Worm (Caenorhabditis elegans) whole organism, mixed stage, embryonic: ENCODE results near the gene R09F10.1.
A peak's percentile ranks its signal among the peaks of the same experiment; 100 is the strongest.

ENCODE experiments used
- blmp-1 ChIP-seq: fragments of 150-350 bp; optimal IDR thresholded peaks from 2 replicates; lab custom pipeline; 2014; ENCODE audit warnings: missing biosample characterization, missing genetic modification characterization
- ceh-83 ChIP-seq: fragments of 200-800 bp; sonication (Bioruptor generic); optimal IDR thresholded peaks from 2 replicates; lab custom pipeline; 2018; ENCODE audit warnings: mild to moderate bottlenecking, missing genetic modification characterization, missing compliant biosample characterization
- ces-1 ChIP-seq: fragments of 150-350 bp; optimal IDR thresholded peaks from 2 replicates; lab custom pipeline; 2014; ENCODE audit warnings: missing biosample characterization, missing genetic modification reagents, missing genetic modification characterization
- elt-3 ChIP-seq: fragments of 150-350 bp; optimal IDR thresholded peaks from 2 replicates; lab custom pipeline; 2014; ENCODE audit warnings: missing biosample characterization, missing genetic modification characterization
- lsy-2 ChIP-seq: fragments of 150-350 bp; optimal IDR thresholded peaks from 2 replicates; lab custom pipeline; 2014; ENCODE audit warnings: missing biosample characterization, missing genetic modification characterization
- nhr-12 ChIP-seq: fragments of 150-350 bp; optimal IDR thresholded peaks from 2 replicates; lab custom pipeline; 2014; ENCODE audit warnings: missing biosample characterization, missing genetic modification characterization
- nhr-237 ChIP-seq: fragments of 150-350 bp; optimal IDR thresholded peaks from 2 replicates; lab custom pipeline; 2014; ENCODE audit warnings: missing biosample characterization, missing genetic modification characterization
- nhr-28 ChIP-seq: fragments of 150-350 bp; optimal IDR thresholded peaks from 2 replicates; lab custom pipeline; 2014; ENCODE audit warnings: missing biosample characterization, missing genetic modification characterization
- pha-4 ChIP-seq: fragments of 150-350 bp; optimal IDR thresholded peaks from 2 replicates; lab custom pipeline; 2018; ENCODE audit warnings: missing biosample characterization, missing genetic modification reagents, missing genetic modification characterization
- sem-2 ChIP-seq: fragments of 200-800 bp; sonication (Bioruptor generic); optimal IDR thresholded peaks from 2 replicates; lab custom pipeline; 2018; ENCODE audit warnings: mild to moderate bottlenecking, missing genetic modification characterization, missing compliant biosample characterization
- snpc-4 ChIP-seq: fragments of 150-350 bp; optimal IDR thresholded peaks from 2 replicates; lab custom pipeline; 2014; ENCODE audit warnings: missing biosample characterization, missing genetic modification characterization
- unc-39 ChIP-seq: fragments of 150-350 bp; optimal IDR thresholded peaks from 2 replicates; lab custom pipeline; 2014; ENCODE audit warnings: missing biosample characterization, missing genetic modification characterization
- unc-62 ChIP-seq: fragments of 150-350 bp; optimal IDR thresholded peaks from 2 replicates; lab custom pipeline; 2014; ENCODE audit warnings: missing biosample characterization, missing genetic modification reagents, missing genetic modification characterization

ce11 chrX:8285169-8285796 lies 38.1 kb upstream of the R09F10.1 start, which contains the start of the genes fis-2 and F13B9.2:
- no peak for TF ChIP-seq snpc-4 (tag; lab: Kevin White, UChicago)
- peak; percentile 1 for TF ChIP-seq blmp-1 (tag; lab: Kevin White, UChicago)
- TF ChIP-seq elt-3 (tag; lab: Kevin White, UChicago) = no peak
- TF ChIP-seq unc-39 (tag; lab: Kevin White, UChicago) = no peak
- TF ChIP-seq nhr-12 = no peak
- TF ChIP-seq nhr-237 (tag; lab: Kevin White, UChicago) = no peak
- no peak for TF ChIP-seq ceh-83 (GFP tag; lab: Kevin White, UChicago)
- TF ChIP-seq pha-4 = no peak
- no peak for TF ChIP-seq nhr-28 (tag; lab: Kevin White, UChicago)
- TF ChIP-seq lsy-2 = no peak
- no peak for TF ChIP-seq sem-2 (GFP tag; lab: Kevin White, UChicago)
- TF ChIP-seq unc-62 (GFP tag; lab: Kevin White, UChicago) = no peak
- no peak for TF ChIP-seq ces-1 (GFP tag; lab: Kevin White, UChicago)
